Fruit fly (Drosophila melanogaster): ENCODE results near the gene Pura.

DNA sequence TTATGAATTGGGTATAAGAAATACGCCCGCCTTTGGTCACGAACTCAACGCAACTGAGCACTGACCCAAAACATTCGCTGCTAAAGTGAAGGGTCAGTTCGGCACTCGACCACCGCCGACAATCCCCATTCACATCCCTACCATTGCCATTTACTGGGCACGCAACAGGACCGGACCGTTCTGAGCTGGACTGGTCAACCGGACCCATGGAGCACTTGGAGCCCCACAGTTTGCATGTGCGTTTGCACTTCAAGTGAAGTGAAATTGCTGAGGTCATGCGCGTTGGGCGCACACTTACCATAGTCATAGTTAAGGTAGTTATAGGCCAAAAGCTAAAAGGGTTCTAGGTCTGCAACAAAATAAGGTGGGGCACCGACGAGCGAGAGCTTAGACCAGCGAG lies 33.0 kb upstream of the Pura start, which contains the start of gene CG14837:
- TF ChIP-seq br (GFP tag; optimal IDR thresholded peaks at IDR 0.05) (no peak), psq (GFP tag; optimal IDR thresholded peaks at IDR 0.05) (no peak)

Measured in whole organism, wandering third instar larva.